Worm (Caenorhabditis elegans) whole organism, L2 larva: Measurements from ENCODE around the gene Y71H2AM.11.

ENCODE experiments used
- R02D3.7 ChIP-seq: fragments of 150-350 bp; optimal IDR thresholded peaks from 2 replicates; lab custom pipeline; 2014; ENCODE audit warnings: missing biosample characterization, missing genetic modification characterization
- ZK546.5 ChIP-seq: sonication (generic microtip); optimal IDR thresholded peaks from 2 replicates; lab custom pipeline; 2017; ENCODE audit warnings: missing biosample characterization, missing genetic modification characterization
- ama-1 ChIP-seq: fragments of 150-350 bp; optimal IDR thresholded peaks from 2 replicates; lab custom pipeline; 2018; ENCODE audit warnings: inconsistent platforms
- blmp-1 ChIP-seq: sonication (generic microtip); optimal IDR thresholded peaks from 2 replicates; lab custom pipeline; 2017; ENCODE audit warnings: missing genetic modification characterization, mild to moderate bottlenecking, missing compliant biosample characterization, antibody characterized with exemption, moderate library complexity; ENCODE audit not compliant: insufficient read depth
- fos-1 ChIP-seq: fragments of 150-350 bp; optimal IDR thresholded peaks from 2 replicates; lab custom pipeline; 2014; ENCODE audit warnings: missing biosample characterization, missing genetic modification characterization
- lin-39 ChIP-seq: fragments of 150-350 bp; optimal IDR thresholded peaks from 2 replicates; lab custom pipeline; 2014; ENCODE audit warnings: missing biosample characterization, missing genetic modification reagents, missing genetic modification characterization
- lsy-2 ChIP-seq, 2 experiments: fragments of 150-350 bp in 1 of 2; sonication (generic microtip) in 1 of 2; optimal IDR thresholded peaks; 2 replicates each; lab custom pipeline; 2014 to 2017; ENCODE audit warnings: missing biosample characterization in 2 of 2, missing genetic modification characterization in 2 of 2
- nhr-237 ChIP-seq: fragments of 150-350 bp; optimal IDR thresholded peaks from 2 replicates; lab custom pipeline; 2014; ENCODE audit warnings: missing biosample characterization, missing genetic modification characterization
- nhr-6 ChIP-seq: fragments of 150-350 bp; optimal IDR thresholded peaks from 2 replicates; lab custom pipeline; 2014; ENCODE audit warnings: missing biosample characterization, missing genetic modification characterization
- nhr-77 ChIP-seq: fragments of 150-350 bp; optimal IDR thresholded peaks from 2 replicates; lab custom pipeline; 2014; ENCODE audit warnings: missing biosample characterization, missing genetic modification characterization
- sma-9 ChIP-seq, 2 experiments: fragments of 150-350 bp in 1 of 2; sonication (generic microtip) in 1 of 2; optimal IDR thresholded peaks; 2 replicates each; lab custom pipeline; 2014 to 2016; ENCODE audit warnings: missing genetic modification characterization in 2 of 2, mild to moderate bottlenecking in 1 of 2, missing biosample characterization in 1 of 2, missing compliant biosample characterization in 1 of 2, missing genetic modification reagents in 1 of 2, moderate library complexity in 1 of 2
- ztf-1 ChIP-seq: fragments of 200-800 bp; sonication (Bioruptor generic); conservative IDR thresholded peaks from 2 replicates; pipeline ENCODE4 v1.3.6; 2022; ENCODE audit warnings: missing genetic modification characterization, missing compliant biosample characterization
- ztf-11 ChIP-seq: sonication (generic microtip); optimal IDR thresholded peaks from 2 replicates; lab custom pipeline; 2017; ENCODE audit warnings: missing biosample characterization, missing genetic modification characterization

DNA sequence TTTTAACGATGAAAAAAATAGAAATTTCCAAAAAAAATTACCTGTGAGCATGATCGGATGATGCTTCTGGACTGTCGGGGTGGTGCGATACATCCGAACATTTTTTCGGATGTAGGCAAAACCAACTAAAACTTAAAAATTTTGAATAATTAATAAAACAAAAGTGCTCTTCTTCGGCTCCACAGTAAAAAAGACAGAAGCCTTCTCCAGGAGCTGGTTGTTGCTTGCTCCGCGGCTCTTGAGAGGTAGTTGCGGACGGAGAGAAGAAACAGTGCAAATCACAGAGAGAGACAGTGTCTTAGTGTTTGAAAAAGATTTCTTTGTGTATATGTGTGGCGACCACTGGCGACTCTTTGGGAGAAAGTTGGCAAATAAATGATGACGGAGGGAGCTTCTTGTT lies 31.4 kb upstream of the Y71H2AM.11 start, which contains the start of gene gldi-9:
- TF ChIP-seq nhr-6 (tag; lab: Kevin White, UChicago) (no peak), ZK546.5 (tag; lab: Kevin White, UChicago) (no peak), nhr-237 (tag; lab: Kevin White, UChicago) (no peak), lin-39 (no peak), nhr-77 (no peak), R02D3.7 (tag; lab: Kevin White, UChicago) (no peak), ama-1 (lab: Kevin White, UChicago) (no peak), ztf-1 (no peak), blmp-1 (tag; lab: Kevin White, UChicago) (no peak), lsy-2 (tag; optimal IDR thresholded peaks at IDR 0.05; lab: Kevin White, UChicago) (no peak), sma-9 (GFP tag; optimal IDR thresholded peaks at IDR 0.05; lab: Kevin White, UChicago) (no peak), sma-9 (tag; optimal IDR thresholded peaks at IDR 0.05; lab: Kevin White, UChicago) (no peak), fos-1 (tag; lab: Kevin White, UChicago) (no peak), ztf-11 (no peak)
